Worm (Caenorhabditis elegans): ENCODE data around the gene ZK1290.14.

Gene ZK1290.14

DNA sequence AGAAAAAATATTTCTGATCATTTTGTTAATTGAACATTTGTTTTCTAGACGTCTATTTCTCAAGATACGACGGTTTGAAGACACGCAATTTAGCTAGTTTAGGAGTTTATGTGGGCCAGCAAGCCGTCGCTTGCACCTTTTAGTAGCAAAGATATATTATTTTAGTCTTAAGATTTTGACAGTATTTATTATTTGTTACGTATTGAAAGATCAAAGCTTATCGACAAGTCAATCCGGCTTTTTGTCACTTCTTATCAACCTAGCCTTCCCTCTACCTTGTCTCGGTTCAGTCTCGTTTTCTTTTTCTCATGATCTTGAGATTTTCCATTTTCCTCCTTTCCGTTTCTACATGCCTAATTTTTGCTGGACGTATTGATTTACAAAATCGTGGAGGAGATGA, 18.8 kb upstream of the ZK1290.14 start, which contains the start of gene F35D2.2:
Gene F35D2.2, plus strand, starts transcription at position 301 of the 400 bp plus-strand sequence.
- TF ChIP-seq ztf-29 (GFP tag; IDR thresholded peaks at IDR 0.05) (no peak), flt-1 (GFP tag; IDR thresholded peaks at IDR 0.05) (no peak), tab-1 (GFP tag; IDR thresholded peaks at IDR 0.05) (no peak)

ce11 chrII:7570820-7571219, 15.4 kb upstream of the ZK1290.14 start:
- TF ChIP-seq klf-2 (GFP tag; conservative IDR thresholded peaks at IDR 0.05) = no peak
- no peak for TF ChIP-seq cog-1 (tag; optimal IDR thresholded peaks at IDR 0.05)
- TF ChIP-seq tab-1 (GFP tag; IDR thresholded peaks at IDR 0.05) = no peak
- no peak for TF ChIP-seq flt-1 (GFP tag; IDR thresholded peaks at IDR 0.05)
- TF ChIP-seq med-1 (GFP tag; optimal IDR thresholded peaks at IDR 0.05; ENCODE audit: insufficient read depth) = no peak
- TF ChIP-seq T22C8.4 (GFP tag; IDR thresholded peaks at IDR 0.05) = no peak
- no peak for TF ChIP-seq ztf-29 (GFP tag; IDR thresholded peaks at IDR 0.05)
- TF ChIP-seq ref-1 (GFP tag; conservative IDR thresholded peaks at IDR 0.05) = no peak

DNA sequence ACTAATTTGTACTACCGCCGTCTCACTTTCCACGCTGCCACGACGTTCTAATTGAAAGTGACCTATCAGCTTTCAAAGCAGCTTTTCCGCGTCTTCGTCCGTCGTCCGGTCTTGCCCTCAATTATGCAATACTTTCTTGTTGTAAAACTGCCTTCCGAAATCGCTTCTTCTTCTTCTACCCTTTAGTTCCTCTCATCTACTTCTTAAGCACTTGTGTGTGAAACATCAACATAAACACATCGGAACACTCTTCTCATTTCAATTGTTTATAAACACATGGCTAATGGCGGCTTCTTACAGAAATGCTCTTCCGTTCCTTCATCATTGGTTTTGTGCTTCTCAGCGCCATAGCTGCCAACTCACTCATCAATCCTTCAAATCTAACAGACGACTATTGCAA, 14.9 kb upstream of the ZK1290.14 start, which contains the start of gene F35D2.3:
Gene F35D2.3, plus strand, starts transcription at position 301 of the 400 bp plus-strand sequence.
- TF ChIP-seq ref-1 (GFP tag; conservative IDR thresholded peaks at IDR 0.05) (no peak), med-1 (GFP tag; optimal IDR thresholded peaks at IDR 0.05; ENCODE audit: insufficient read depth) (no peak), ztf-29 (GFP tag; IDR thresholded peaks at IDR 0.05) (no peak), flt-1 (GFP tag; IDR thresholded peaks at IDR 0.05) (no peak), tab-1 (GFP tag; IDR thresholded peaks at IDR 0.05) (no peak), T22C8.4 (GFP tag; IDR thresholded peaks at IDR 0.05) (no peak), ztf-23 (GFP tag; IDR thresholded peaks at IDR 0.05) (no peak), cog-1 (tag; optimal IDR thresholded peaks at IDR 0.05) (no peak), klf-2 (GFP tag; conservative IDR thresholded peaks at IDR 0.05) (no peak)

DNA sequence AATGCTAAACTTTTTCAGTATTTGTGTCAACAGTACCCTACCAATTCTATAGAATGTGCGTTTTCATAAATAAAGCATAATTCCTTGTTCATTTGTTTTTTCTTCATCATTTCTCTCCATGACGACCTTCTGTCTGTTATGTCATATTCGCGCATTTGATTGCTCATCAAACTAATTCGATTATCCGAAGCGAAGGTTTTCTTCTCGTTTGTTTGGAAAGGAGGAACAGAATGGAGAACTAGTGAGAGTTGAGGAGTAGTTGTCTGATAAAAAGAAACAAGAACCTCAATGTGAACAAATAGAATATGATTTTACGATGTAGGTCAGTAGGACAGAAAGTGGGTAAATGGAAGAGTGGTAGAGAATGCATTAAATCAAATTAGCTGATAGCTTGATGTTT, 7.2 kb upstream of the ZK1290.14 start:
- TF ChIP-seq ref-1 (GFP tag; conservative IDR thresholded peaks at IDR 0.05) (no peak), ztf-29 (GFP tag; IDR thresholded peaks at IDR 0.05) (no peak), flt-1 (GFP tag; IDR thresholded peaks at IDR 0.05) (no peak), cog-1 (tag; optimal IDR thresholded peaks at IDR 0.05) (no peak), med-1 (GFP tag; optimal IDR thresholded peaks at IDR 0.05; ENCODE audit: insufficient read depth) (no peak), klf-2 (GFP tag; conservative IDR thresholded peaks at IDR 0.05) (no peak), tab-1 (GFP tag; IDR thresholded peaks at IDR 0.05) (no peak), ztf-23 (GFP tag; IDR thresholded peaks at IDR 0.05) (no peak)

- TF ChIP-seq flt-1 (GFP tag; IDR thresholded peaks at IDR 0.05) = no peak
- no peak for TF ChIP-seq med-1 (GFP tag; optimal IDR thresholded peaks at IDR 0.05; ENCODE audit: insufficient read depth)
- no peak for TF ChIP-seq T22C8.4 (GFP tag; IDR thresholded peaks at IDR 0.05)
- no peak for TF ChIP-seq ztf-23 (GFP tag; IDR thresholded peaks at IDR 0.05)
- no peak for TF ChIP-seq ref-1 (GFP tag; conservative IDR thresholded peaks at IDR 0.05)
- no peak for TF ChIP-seq tab-1 (GFP tag; IDR thresholded peaks at IDR 0.05)
- TF ChIP-seq klf-2 (GFP tag; conservative IDR thresholded peaks at IDR 0.05) = no peak
- TF ChIP-seq cog-1 (tag; optimal IDR thresholded peaks at IDR 0.05) = no peak
- no peak for TF ChIP-seq ztf-29 (GFP tag; IDR thresholded peaks at IDR 0.05)
These were observed 6.1 kb upstream of the ZK1290.14 start, which contains the start of the genes ZK1290.11 and ZK1290.1 for ce11 chrII:7561494-7561893. TSS of gene ZK1290.11 (minus strand) at chrII:7561594. TSS of gene ZK1290.1 (plus strand) at chrII:7561764.

- TF ChIP-seq klf-2 (GFP tag; conservative IDR thresholded peaks at IDR 0.05) = no peak
These were observed 5.5 kb upstream of the ZK1290.14 start for ce11 chrII:7560844-7561243.

DNA sequence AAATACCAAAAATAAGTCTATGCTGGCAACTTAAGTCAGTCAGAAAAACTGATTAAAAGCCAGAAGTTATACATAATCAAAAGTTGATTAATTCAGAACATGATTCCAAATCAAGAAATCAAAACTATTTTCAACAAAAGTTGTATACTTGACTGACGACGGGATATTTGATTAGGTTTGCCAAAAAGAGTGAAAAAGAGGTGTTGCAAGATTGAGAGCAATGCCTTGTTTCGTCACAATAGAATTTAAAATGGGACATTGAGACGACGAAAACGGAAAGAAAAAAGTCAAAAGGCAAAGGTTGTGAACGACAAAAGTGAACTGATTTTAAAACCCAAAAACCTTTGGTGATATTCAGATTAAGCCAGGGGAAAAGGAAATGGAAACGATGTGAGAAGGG, 3.5 kb upstream of the ZK1290.14 start:
- no peak for TF ChIP-seq ztf-23 (GFP tag; IDR thresholded peaks at IDR 0.05)
- TF ChIP-seq ref-1 (GFP tag; conservative IDR thresholded peaks at IDR 0.05) = no peak
- TF ChIP-seq klf-2 (GFP tag; conservative IDR thresholded peaks at IDR 0.05) = no peak
- TF ChIP-seq med-1 (GFP tag; optimal IDR thresholded peaks at IDR 0.05; ENCODE audit: insufficient read depth) = no peak
- no peak for TF ChIP-seq T22C8.4 (GFP tag; IDR thresholded peaks at IDR 0.05)
- no peak for TF ChIP-seq flt-1 (GFP tag; IDR thresholded peaks at IDR 0.05)
- TF ChIP-seq cog-1 (tag; optimal IDR thresholded peaks at IDR 0.05) = no peak
- TF ChIP-seq tab-1 (GFP tag; IDR thresholded peaks at IDR 0.05) = no peak
- no peak for TF ChIP-seq ztf-29 (GFP tag; IDR thresholded peaks at IDR 0.05)

ce11 chrII:7557981-7558380, 2.6 kb upstream of the ZK1290.14 start:
- no peak for TF ChIP-seq med-1 (GFP tag; optimal IDR thresholded peaks at IDR 0.05; ENCODE audit: insufficient read depth)
- TF ChIP-seq tab-1 (GFP tag; IDR thresholded peaks at IDR 0.05) = no peak
- TF ChIP-seq ztf-29 (GFP tag; IDR thresholded peaks at IDR 0.05) = no peak
- no peak for TF ChIP-seq cog-1 (tag; optimal IDR thresholded peaks at IDR 0.05)
- TF ChIP-seq ref-1 (GFP tag; conservative IDR thresholded peaks at IDR 0.05) = no peak
- no peak for TF ChIP-seq ztf-23 (GFP tag; IDR thresholded peaks at IDR 0.05)
- no peak for TF ChIP-seq klf-2 (GFP tag; conservative IDR thresholded peaks at IDR 0.05)
- no peak for TF ChIP-seq T22C8.4 (GFP tag; IDR thresholded peaks at IDR 0.05)
- TF ChIP-seq flt-1 (GFP tag; IDR thresholded peaks at IDR 0.05) = no peak

- TF ChIP-seq T22C8.4 (GFP tag; IDR thresholded peaks at IDR 0.05) = no peak
- no peak for TF ChIP-seq cog-1 (tag; optimal IDR thresholded peaks at IDR 0.05)
These were observed 610 bp downstream of the ZK1290.14 start for ce11 chrII:7554716-7555247.

ce11 chrII:7553806-7554205, 1.6 kb downstream of the ZK1290.14 start, which contains the start of gene ZK1290.10:
TSS of gene ZK1290.10 (minus strand) at chrII:7553906.
- TF ChIP-seq ztf-29 (GFP tag; IDR thresholded peaks at IDR 0.05) (no peak), klf-2 (GFP tag; conservative IDR thresholded peaks at IDR 0.05) (no peak), cog-1 (tag; optimal IDR thresholded peaks at IDR 0.05) (no peak), ref-1 (GFP tag; conservative IDR thresholded peaks at IDR 0.05) (no peak), ztf-23 (GFP tag; IDR thresholded peaks at IDR 0.05) (no peak), tab-1 (GFP tag; IDR thresholded peaks at IDR 0.05) (no peak), med-1 (GFP tag; optimal IDR thresholded peaks at IDR 0.05; ENCODE audit: insufficient read depth) (no peak), T22C8.4 (GFP tag; IDR thresholded peaks at IDR 0.05) (no peak), flt-1 (GFP tag; IDR thresholded peaks at IDR 0.05) (no peak)

All from whole organism, midembryonic.